Fruit fly (Drosophila melanogaster) whole organism, prepupa: ENCODE results near the gene CG17806.
"Not testable (repeated sequence)": the region's sequence is repeated elsewhere in the genome, so short reads cannot be mapped to it uniquely, and the experiment has no call there.

Experiments used
- CG6276 ChIP-seq: fragments of 200-800 bp; sonication (Bioruptor generic); optimal IDR thresholded peaks from 2 replicates; lab custom pipeline; 2017; ENCODE audit warnings: missing biosample characterization, mild to moderate bottlenecking, missing genetic modification characterization
- Lpt ChIP-seq: fragments of 200-800 bp; sonication (Bioruptor generic); optimal IDR thresholded peaks from 3 replicates; lab custom pipeline; 2016; ENCODE audit warnings: missing biosample characterization, missing genetic modification characterization
- dsx ChIP-seq: fragments of 200-800 bp; optimal IDR thresholded peaks from 3 replicates; lab custom pipeline; 2019; ENCODE audit warnings: missing biosample characterization, mild to moderate bottlenecking, missing genetic modification characterization, moderate library complexity; ENCODE audit not compliant: poor library complexity, severe bottlenecking
- eg ChIP-seq: fragments of 200-800 bp; sonication (Bioruptor generic); IDR thresholded peaks from 3 replicates; pipeline ENCODE4 v1.3.6; 2022; ENCODE audit warnings: missing biosample characterization, missing genetic modification characterization
- net ChIP-seq: fragments of 200-800 bp; sonication (Bioruptor generic); optimal IDR thresholded peaks from 3 replicates; lab custom pipeline; 2016; ENCODE audit warnings: missing biosample characterization, missing genetic modification characterization

DNA sequence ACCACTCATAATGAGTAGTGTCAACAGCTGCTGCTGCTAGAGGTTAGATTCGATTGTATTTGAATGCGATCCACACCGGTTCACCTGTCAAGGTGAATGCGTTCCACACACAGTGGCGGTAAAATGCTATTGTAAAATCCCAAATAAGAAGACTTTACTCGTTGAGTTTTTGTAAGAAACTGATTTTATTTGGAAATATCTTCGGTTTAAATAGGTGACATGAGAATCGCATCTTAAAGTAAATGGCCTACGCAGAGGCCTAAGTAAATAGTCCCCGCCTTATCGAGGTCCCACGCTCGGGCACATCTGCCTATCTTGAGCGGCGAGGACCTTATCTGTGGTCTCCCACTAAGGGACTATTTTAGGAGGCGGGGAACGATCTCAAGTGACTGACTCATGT lies 40.0 kb downstream of the CG17806 start, which contains the start of gene TyrR:
- TF ChIP-seq CG6276 (GFP tag; lab: Kevin White, UChicago); dsx (GFP tag; lab: Kevin White, UChicago); net (GFP tag; lab: Kevin White, UChicago); eg; Lpt (GFP tag; lab: Kevin White, UChicago): not testable (repeated sequence)
